Worm (Caenorhabditis elegans) whole organism, mixed stage, embryonic: ENCODE data around the gene Y6D1A.2.

ENCODE experiments used
- M03D4.4 ChIP-seq: sonication (generic microtip); optimal IDR thresholded peaks from 2 replicates; lab custom pipeline; 2017; ENCODE audit warnings: mild to moderate bottlenecking, missing genetic modification characterization, missing compliant biosample characterization
- bed-3 ChIP-seq: fragments of 200-800 bp; sonication (Bioruptor generic); optimal IDR thresholded peaks from 3 replicates; lab custom pipeline; 2018; ENCODE audit warnings: mild to moderate bottlenecking, missing genetic modification characterization, moderate library complexity, missing compliant biosample characterization
- ceh-39 ChIP-seq: fragments of 150-350 bp; optimal IDR thresholded peaks from 2 replicates; lab custom pipeline; 2014; ENCODE audit warnings: missing biosample characterization, missing genetic modification characterization
- ceh-43 ChIP-seq: fragments of 200-800 bp; sonication (Bioruptor generic); optimal IDR thresholded peaks from 2 replicates; lab custom pipeline; 2018; ENCODE audit warnings: mild to moderate bottlenecking, missing genetic modification characterization, moderate library complexity, missing compliant biosample characterization
- ceh-83 ChIP-seq: fragments of 200-800 bp; sonication (Bioruptor generic); optimal IDR thresholded peaks from 2 replicates; lab custom pipeline; 2018; ENCODE audit warnings: mild to moderate bottlenecking, missing genetic modification characterization, missing compliant biosample characterization
- ces-1 ChIP-seq: fragments of 150-350 bp; optimal IDR thresholded peaks from 2 replicates; lab custom pipeline; 2014; ENCODE audit warnings: missing biosample characterization, missing genetic modification reagents, missing genetic modification characterization
- cnd-1 ChIP-seq: fragments of 200-800 bp; sonication (Bioruptor generic); optimal IDR thresholded peaks from 2 replicates; lab custom pipeline; 2018; ENCODE audit warnings: mild to moderate bottlenecking, missing genetic modification characterization, missing compliant biosample characterization
- drap-1 ChIP-seq: fragments of 200-800 bp; sonication (Bioruptor generic); optimal IDR thresholded peaks from 3 replicates; lab custom pipeline; 2018; ENCODE audit warnings: mild to moderate bottlenecking, missing genetic modification characterization, missing compliant biosample characterization
- elt-1 ChIP-seq: sonication (generic microtip); optimal IDR thresholded peaks from 2 replicates; lab custom pipeline; 2017; ENCODE audit warnings: missing genetic modification characterization, mild to moderate bottlenecking, missing compliant biosample characterization, antibody characterized with exemption, moderate library complexity, borderline replicate concordance; ENCODE audit not compliant: insufficient read depth
- elt-3 ChIP-seq: fragments of 150-350 bp; optimal IDR thresholded peaks from 2 replicates; lab custom pipeline; 2014; ENCODE audit warnings: missing biosample characterization, missing genetic modification characterization
- flh-1 ChIP-seq: fragments of 200-800 bp; sonication (Bioruptor generic); optimal IDR thresholded peaks from 2 replicates; lab custom pipeline; 2018; ENCODE audit warnings: mild to moderate bottlenecking, missing genetic modification characterization, moderate library complexity, missing compliant biosample characterization
- ham-2 ChIP-seq: fragments of 200-800 bp; sonication (Bioruptor generic); optimal IDR thresholded peaks from 2 replicates; lab custom pipeline; 2018; ENCODE audit warnings: mild to moderate bottlenecking, missing genetic modification characterization, missing compliant biosample characterization
- lin-32 ChIP-seq: fragments of 200-800 bp; sonication (Bioruptor generic); optimal IDR thresholded peaks from 2 replicates; lab custom pipeline; 2018; ENCODE audit warnings: mild to moderate bottlenecking, missing genetic modification characterization, missing compliant biosample characterization
- lsy-2 ChIP-seq: fragments of 150-350 bp; optimal IDR thresholded peaks from 2 replicates; lab custom pipeline; 2014; ENCODE audit warnings: missing biosample characterization, missing genetic modification characterization
- mab-5 ChIP-seq: fragments of 150-350 bp; optimal IDR thresholded peaks from 2 replicates; lab custom pipeline; 2014; ENCODE audit warnings: missing biosample characterization, missing genetic modification characterization
- mep-1 ChIP-seq: fragments of 150-350 bp; optimal IDR thresholded peaks from 2 replicates; lab custom pipeline; 2017; ENCODE audit warnings: missing biosample characterization, missing genetic modification reagents, missing genetic modification characterization, inconsistent platforms
- mls-2 ChIP-seq: sonication (generic microtip); optimal IDR thresholded peaks from 2 replicates; lab custom pipeline; 2016; ENCODE audit warnings: mild to moderate bottlenecking, missing genetic modification characterization, moderate library complexity, missing compliant biosample characterization
- nhr-12 ChIP-seq: fragments of 150-350 bp; optimal IDR thresholded peaks from 2 replicates; lab custom pipeline; 2014; ENCODE audit warnings: missing biosample characterization, missing genetic modification characterization
- nhr-2 ChIP-seq: fragments of 150-350 bp; optimal IDR thresholded peaks from 2 replicates; lab custom pipeline; 2014; ENCODE audit warnings: missing biosample characterization, missing genetic modification characterization
- nhr-237 ChIP-seq: fragments of 150-350 bp; optimal IDR thresholded peaks from 2 replicates; lab custom pipeline; 2014; ENCODE audit warnings: missing biosample characterization, missing genetic modification characterization
- nhr-28 ChIP-seq: fragments of 150-350 bp; optimal IDR thresholded peaks from 2 replicates; lab custom pipeline; 2014; ENCODE audit warnings: missing biosample characterization, missing genetic modification characterization
- nhr-76 ChIP-seq: sonication (generic microtip); optimal IDR thresholded peaks from 2 replicates; lab custom pipeline; 2017; ENCODE audit warnings: missing biosample characterization, missing genetic modification characterization
- pha-4 ChIP-seq: fragments of 150-350 bp; optimal IDR thresholded peaks from 2 replicates; lab custom pipeline; 2018; ENCODE audit warnings: missing biosample characterization, missing genetic modification reagents, missing genetic modification characterization
- sem-2 ChIP-seq: fragments of 200-800 bp; sonication (Bioruptor generic); optimal IDR thresholded peaks from 2 replicates; lab custom pipeline; 2018; ENCODE audit warnings: mild to moderate bottlenecking, missing genetic modification characterization, missing compliant biosample characterization
- snpc-4 ChIP-seq: fragments of 150-350 bp; optimal IDR thresholded peaks from 2 replicates; lab custom pipeline; 2014; ENCODE audit warnings: missing biosample characterization, missing genetic modification characterization
- sptf-1 ChIP-seq: sonication (generic microtip); optimal IDR thresholded peaks from 2 replicates; lab custom pipeline; 2017; ENCODE audit warnings: mild to moderate bottlenecking, missing genetic modification characterization, moderate library complexity, missing compliant biosample characterization
- tbx-8 ChIP-seq: fragments of 200-800 bp; sonication (Bioruptor generic); optimal IDR thresholded peaks from 2 replicates; lab custom pipeline; 2018; ENCODE audit warnings: mild to moderate bottlenecking, missing genetic modification characterization, moderate library complexity, missing compliant biosample characterization
- unc-120 ChIP-seq: sonication (generic microtip); optimal IDR thresholded peaks from 2 replicates; lab custom pipeline; 2017; ENCODE audit warnings: missing genetic modification characterization, missing compliant biosample characterization; ENCODE audit not compliant: poor library complexity, severe bottlenecking
- unc-39 ChIP-seq: fragments of 150-350 bp; optimal IDR thresholded peaks from 2 replicates; lab custom pipeline; 2014; ENCODE audit warnings: missing biosample characterization, missing genetic modification characterization
- unc-62 ChIP-seq: fragments of 150-350 bp; optimal IDR thresholded peaks from 2 replicates; lab custom pipeline; 2014; ENCODE audit warnings: missing biosample characterization, missing genetic modification reagents, missing genetic modification characterization
- zip-8 ChIP-seq: fragments of 150-350 bp; optimal IDR thresholded peaks from 2 replicates; lab custom pipeline; 2014; ENCODE audit warnings: missing biosample characterization, missing genetic modification characterization
- ztf-11 ChIP-seq: fragments of 150-350 bp; optimal IDR thresholded peaks from 2 replicates; lab custom pipeline; 2014; ENCODE audit warnings: missing biosample characterization, missing genetic modification characterization

The Y6D1A.2 gene

DNA sequence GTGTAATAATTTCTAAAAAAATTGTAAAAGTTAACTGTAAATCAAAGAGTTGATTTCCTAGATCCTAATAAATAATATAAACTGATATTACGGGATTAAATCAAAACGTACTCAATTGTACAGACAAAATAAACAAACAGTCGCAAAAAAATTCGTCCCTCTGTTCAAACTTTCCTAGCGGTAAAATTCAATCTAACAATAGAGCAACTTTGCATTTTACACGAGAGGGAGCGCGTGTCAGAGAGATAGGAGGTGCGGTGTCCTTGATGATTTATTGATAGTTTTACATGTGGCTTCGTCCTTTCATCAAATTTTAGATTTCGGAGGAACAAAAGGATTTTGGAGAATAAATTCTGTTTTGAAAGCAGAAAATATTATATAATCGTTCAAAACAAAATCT lies 10.9 kb upstream of the Y6D1A.2 start:
- TF ChIP-seq unc-62 (GFP tag; lab: Kevin White, UChicago) (peak; percentile 38), mab-5 (tag; lab: Kevin White, UChicago) (peak; percentile 54), mep-1 (tag; lab: Kevin White, UChicago) (no peak)

DNA sequence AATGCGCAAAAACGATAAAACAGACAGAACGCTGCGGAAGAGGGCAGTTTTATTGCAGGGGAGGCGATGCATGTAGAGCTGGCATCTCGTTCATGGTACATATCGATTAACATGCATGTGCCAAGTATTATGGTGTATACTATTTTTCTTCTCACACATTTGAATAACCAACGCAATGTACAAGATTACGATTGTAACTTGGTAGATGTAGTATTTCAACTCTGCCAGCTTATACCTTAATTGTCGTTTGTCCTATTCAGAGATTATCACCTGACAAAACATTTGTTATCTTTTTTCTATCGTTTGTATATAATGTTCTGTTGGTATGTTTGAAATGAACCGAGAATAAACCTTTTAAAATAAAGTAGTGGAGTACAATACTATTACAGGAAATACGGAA lies 10.2 kb upstream of the Y6D1A.2 start, which contains the start of gene pes-5:
Gene pes-5 (minus strand): TSS at position 101 of the 400 bp plus-strand sequence.
- TF ChIP-seq cnd-1 (tag; lab: Kevin White, UChicago) = no peak
- TF ChIP-seq nhr-2 = no peak
- TF ChIP-seq nhr-237 (tag; lab: Kevin White, UChicago) = no peak
- no peak for TF ChIP-seq elt-1 (tag; lab: Kevin White, UChicago)
- TF ChIP-seq sem-2 (GFP tag; lab: Kevin White, UChicago) = no peak
- TF ChIP-seq ztf-11 (tag; lab: Kevin White, UChicago) = no peak
- TF ChIP-seq snpc-4 = no peak
- no peak for TF ChIP-seq unc-39 (tag; lab: Kevin White, UChicago)
- TF ChIP-seq drap-1 (GFP tag; lab: Kevin White, UChicago) = no peak
- no peak for TF ChIP-seq unc-62 (GFP tag; lab: Kevin White, UChicago)
- TF ChIP-seq nhr-12 (tag; lab: Kevin White, UChicago) = no peak

DNA sequence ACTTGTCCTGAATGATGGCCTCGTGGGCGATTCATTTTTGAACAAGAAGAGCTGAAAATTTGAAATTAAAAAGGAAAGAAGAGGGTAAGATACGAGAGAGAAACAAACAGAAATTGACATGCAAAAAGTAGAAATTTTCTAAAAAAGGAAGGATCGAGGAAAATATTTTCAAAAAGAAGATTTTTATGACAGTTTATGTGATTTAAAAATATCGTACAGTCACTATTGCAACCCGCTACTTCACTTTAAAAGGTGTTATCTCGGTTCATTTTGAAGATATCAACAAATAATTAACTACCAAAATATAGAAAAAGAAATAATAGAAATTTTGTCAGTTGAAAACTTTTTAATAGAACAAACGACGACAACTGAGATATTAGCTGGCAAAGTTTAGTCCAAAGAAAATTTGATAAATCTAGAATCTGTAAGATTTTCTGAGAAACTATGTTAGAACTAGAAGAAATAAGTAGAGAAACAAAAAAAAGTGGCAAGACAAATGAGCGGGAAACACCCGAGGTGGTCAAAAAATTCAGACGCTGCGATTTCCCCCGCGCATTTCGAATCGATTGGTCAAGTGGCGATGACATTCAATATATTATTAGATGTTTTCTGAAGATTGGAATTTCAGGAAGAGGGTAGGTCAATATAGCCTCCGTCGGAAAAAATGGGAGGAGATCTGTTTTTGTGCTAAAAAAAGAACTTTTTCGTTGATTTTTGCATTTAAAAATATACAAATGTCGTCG lies 4.0 kb upstream of the Y6D1A.2 start, which contains the start of gene Y6D1A.1:
Gene Y6D1A.1 (minus strand): TSS at position 51 of the 743 bp plus-strand sequence.
- TF ChIP-seq nhr-12 (tag; lab: Kevin White, UChicago) (no peak), ceh-39 (tag; lab: Kevin White, UChicago) (no peak), cnd-1 (tag; lab: Kevin White, UChicago) (no peak), M03D4.4 (tag; lab: Kevin White, UChicago) (no peak), zip-8 (tag; lab: Kevin White, UChicago) (no peak), nhr-2 (no peak), drap-1 (GFP tag; lab: Kevin White, UChicago) (no peak), elt-1 (tag; lab: Kevin White, UChicago) (no peak), unc-39 (tag; lab: Kevin White, UChicago) (no peak), ceh-43 (GFP tag; lab: Kevin White, UChicago) (no peak), unc-62 (GFP tag; lab: Kevin White, UChicago) (no peak), elt-3 (no peak), lsy-2 (no peak), sem-2 (GFP tag; lab: Kevin White, UChicago) (no peak), mep-1 (tag; lab: Kevin White, UChicago) (no peak), mab-5 (tag; lab: Kevin White, UChicago) (no peak), tbx-8 (GFP tag; lab: Kevin White, UChicago) (no peak)

DNA sequence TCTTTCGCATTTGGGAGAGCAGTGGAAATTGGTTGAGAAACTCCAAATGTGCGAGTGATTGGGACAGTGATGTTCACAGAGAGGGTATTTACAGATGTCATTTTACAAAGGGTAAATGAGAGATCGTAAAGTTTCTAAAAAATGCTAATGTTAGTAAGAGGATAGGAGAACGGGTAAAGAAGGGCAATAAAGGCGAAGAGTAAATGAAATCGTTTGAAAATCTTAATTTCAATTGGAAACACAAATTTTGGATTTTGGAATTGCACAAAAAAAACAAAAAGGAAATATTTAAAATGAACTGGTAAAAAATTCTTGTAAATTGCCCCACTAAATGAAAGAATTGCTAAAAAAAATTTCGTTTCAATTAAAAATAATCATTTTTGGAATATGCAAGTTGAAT lies 3.2 kb downstream of the Y6D1A.2 start, which contains the start of gene pap-3:
Gene pap-3 (minus strand): TSS at position 101 of the 400 bp plus-strand sequence.
- TF ChIP-seq M03D4.4 (tag; lab: Kevin White, UChicago) = no peak
- TF ChIP-seq lin-32 (GFP tag; lab: Kevin White, UChicago) = no peak
- no peak for TF ChIP-seq sptf-1 (tag; lab: Kevin White, UChicago)
- no peak for TF ChIP-seq nhr-76 (tag; lab: Kevin White, UChicago)
- TF ChIP-seq bed-3 (GFP tag; lab: Kevin White, UChicago) = no peak
- TF ChIP-seq ces-1 (GFP tag; lab: Kevin White, UChicago) = no peak
- no peak for TF ChIP-seq ceh-43 (GFP tag; lab: Kevin White, UChicago)
- no peak for TF ChIP-seq pha-4
- TF ChIP-seq mls-2 = no peak
- TF ChIP-seq drap-1 (GFP tag; lab: Kevin White, UChicago) = no peak
- no peak for TF ChIP-seq cnd-1 (tag; lab: Kevin White, UChicago)
- TF ChIP-seq flh-1 (GFP tag; lab: Kevin White, UChicago) = no peak
- TF ChIP-seq unc-120 (tag; lab: Kevin White, UChicago) = no peak
- TF ChIP-seq snpc-4 = no peak

DNA sequence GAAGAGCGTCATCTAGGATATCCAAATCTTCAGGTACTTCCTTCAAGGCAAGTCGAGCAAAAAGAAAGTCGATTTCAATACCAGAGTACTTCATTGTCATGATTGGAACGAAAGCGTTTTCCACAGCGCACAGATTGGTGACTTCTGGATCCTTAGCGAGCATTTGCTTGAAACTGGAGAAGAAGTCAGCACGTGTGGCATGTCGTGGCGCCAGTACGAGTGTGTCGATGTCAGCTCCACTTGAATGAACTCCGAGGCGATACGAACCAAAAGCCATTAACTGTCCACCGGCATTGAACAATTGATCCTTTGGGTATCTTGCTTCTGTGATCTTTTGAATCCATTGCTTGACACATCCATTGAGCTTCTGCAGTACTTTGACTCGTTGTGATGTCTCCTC lies 3.7 kb downstream of the Y6D1A.2 start:
- TF ChIP-seq drap-1 (GFP tag; lab: Kevin White, UChicago) (no peak), unc-39 (tag; lab: Kevin White, UChicago) (no peak), ham-2 (GFP tag; lab: Kevin White, UChicago) (no peak), elt-3 (no peak), ztf-11 (tag; lab: Kevin White, UChicago) (no peak), nhr-2 (no peak), snpc-4 (no peak), ceh-43 (GFP tag; lab: Kevin White, UChicago) (no peak), flh-1 (GFP tag; lab: Kevin White, UChicago) (no peak), elt-1 (tag; lab: Kevin White, UChicago) (no peak), tbx-8 (GFP tag; lab: Kevin White, UChicago) (no peak), nhr-28 (no peak), nhr-237 (tag; lab: Kevin White, UChicago) (no peak), ces-1 (GFP tag; lab: Kevin White, UChicago) (no peak), sptf-1 (tag; lab: Kevin White, UChicago) (no peak), ceh-39 (tag; lab: Kevin White, UChicago) (no peak), bed-3 (GFP tag; lab: Kevin White, UChicago) (no peak), ceh-83 (GFP tag; lab: Kevin White, UChicago) (no peak), lsy-2 (no peak)
